Fruit fly (Drosophila melanogaster): ENCODE results near the gene CG7102.

dm6 chr2L:7899949-7900348, 12.6 kb upstream of the CG7102 start:
- TF ChIP-seq Myc (optimal IDR thresholded peaks at IDR 0.05), result no peak
- no peak for TF ChIP-seq Abd-B (GFP tag; optimal IDR thresholded peaks at IDR 0.05)
- TF ChIP-seq h (GFP tag; optimal IDR thresholded peaks at IDR 0.05), result peak; percentile 82
- peak; percentile 47 for TF ChIP-seq dmrt93B (GFP tag; optimal IDR thresholded peaks at IDR 0.05)
- TF ChIP-seq OdsH (GFP tag; optimal IDR thresholded peaks at IDR 0.05), result peak; percentile 63
- no peak for TF ChIP-seq Dfd (GFP tag; optimal IDR thresholded peaks at IDR 0.05)
- TF ChIP-seq usp (GFP tag; optimal IDR thresholded peaks at IDR 0.05), result no peak
- no peak for TF ChIP-seq sv (GFP tag; optimal IDR thresholded peaks at IDR 0.05)
- TF ChIP-seq Dif (GFP tag; optimal IDR thresholded peaks at IDR 0.05; ENCODE audit: partially characterized antibody), result no peak
- no peak for TF ChIP-seq dsf (GFP tag; optimal IDR thresholded peaks at IDR 0.05; ENCODE audit: borderline replicate concordance)
- TF ChIP-seq CG9705 (GFP tag; optimal IDR thresholded peaks at IDR 0.05), result peak; percentile 23

Measured in whole organism, wandering third instar larva.